Fruit fly (Drosophila melanogaster) whole organism, pupa: ENCODE results near the gene CG32091.

ENCODE experiments used
- CG12605 ChIP-seq: fragments of 200-800 bp; sonication (Bioruptor generic); IDR thresholded peaks from 2 replicates; pipeline ENCODE4 v1.3.6; 2022; ENCODE audit warnings: missing biosample characterization, missing genetic modification characterization
- CG32121 ChIP-seq: fragments of 200-800 bp; sonication (Bioruptor generic); IDR thresholded peaks from 2 replicates; pipeline ENCODE4 v1.3.6; 2022; ENCODE audit warnings: missing biosample characterization, missing genetic modification characterization
- CG34367 ChIP-seq: fragments of 200-800 bp; sonication (Bioruptor generic); optimal IDR thresholded peaks from 2 replicates; lab custom pipeline; 2018; ENCODE audit warnings: missing biosample characterization, mild to moderate bottlenecking, missing genetic modification characterization
- CG8159 ChIP-seq: fragments of 200-800 bp; sonication (Bioruptor generic); optimal IDR thresholded peaks from 3 replicates; lab custom pipeline; 2018; ENCODE audit warnings: missing biosample characterization, mild to moderate bottlenecking, missing genetic modification characterization, moderate library complexity
- EcR ChIP-seq: fragments of 200-800 bp; sonication (Bioruptor generic); optimal IDR thresholded peaks from 3 replicates; lab custom pipeline; 2019; ENCODE audit warnings: missing biosample characterization, missing genetic modification characterization, mild to moderate bottlenecking, moderate library complexity, missing genetic modification reagents
- Pif1A ChIP-seq: fragments of 200-800 bp; sonication (Bioruptor generic); optimal IDR thresholded peaks from 3 replicates; lab custom pipeline; 2016; ENCODE audit warnings: missing biosample characterization, missing genetic modification characterization
- fd96Ca ChIP-seq: fragments of 200-800 bp; sonication (Bioruptor generic); IDR thresholded peaks from 3 replicates; pipeline ENCODE4 v1.3.6; 2022; ENCODE audit warnings: missing biosample characterization, missing genetic modification characterization

DNA sequence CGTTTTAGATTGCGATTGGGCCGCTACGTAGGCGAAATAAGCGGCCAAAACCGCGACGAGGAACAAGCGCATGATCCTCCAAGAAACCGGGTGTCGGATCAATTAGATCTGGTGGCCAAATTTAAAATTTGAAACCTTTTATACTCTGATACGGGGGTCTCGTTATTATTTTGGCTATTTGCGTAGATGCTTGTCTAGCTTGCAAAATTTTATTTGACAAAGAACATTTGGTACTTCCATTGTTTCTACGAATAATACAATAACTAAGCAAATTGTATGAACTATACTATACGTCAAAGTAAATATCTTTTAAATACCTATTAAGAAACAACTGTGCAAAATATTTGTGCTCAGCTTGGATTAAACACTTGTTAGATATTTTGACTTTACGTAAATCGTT is 11.2 kb upstream of the CG32091 start, which contains the start of gene Muc68Ca:
- no peak for TF ChIP-seq Pif1A (GFP tag; lab: Kevin White, UChicago)
- TF ChIP-seq CG32121 (GFP tag; lab: Robert Waterston, UW): no peak
- no peak for TF ChIP-seq CG12605
- TF ChIP-seq EcR (GFP tag; lab: Kevin White, UChicago): no peak
- TF ChIP-seq CG8159: no peak
- no peak for TF ChIP-seq CG34367 (tag; lab: Kevin White, UChicago)
- no peak for TF ChIP-seq fd96Ca (GFP tag; lab: Robert Waterston, UW)
